Worm (Caenorhabditis elegans): ENCODE results near the gene nspd-2.

Gene nspd-2

DNA sequence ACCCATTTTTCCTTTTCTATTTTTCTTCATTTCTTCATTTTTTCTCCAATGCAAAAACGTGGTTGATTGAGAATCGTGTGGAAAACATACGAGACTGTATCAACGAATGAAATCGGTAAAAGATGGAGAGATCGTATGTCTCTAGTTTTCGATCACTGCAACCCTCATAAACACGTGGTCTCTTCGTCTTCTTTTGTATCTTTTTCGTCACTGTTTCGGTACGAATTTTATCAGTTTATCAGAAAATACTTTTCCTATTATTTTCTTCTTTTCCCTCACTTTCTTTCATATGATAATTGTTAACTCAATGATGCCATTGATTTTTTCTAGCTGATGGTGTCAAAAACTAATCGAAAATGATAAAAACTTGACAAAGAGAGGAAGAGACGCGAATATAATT, 31.8 kb downstream of the nspd-2 start:
- TF ChIP-seq lsl-1 (GFP tag; optimal IDR thresholded peaks at IDR 0.05) (no peak), let-607 (tag; optimal IDR thresholded peaks at IDR 0.05) (peak in 1 of 2 experiments; percentile 8), cebp-1 (GFP tag; IDR thresholded peaks at IDR 0.05) (no peak), cebp-1 (tag; optimal IDR thresholded peaks at IDR 0.05) (peak; percentile 47), sea-2 (GFP tag; IDR thresholded peaks at IDR 0.05) (no peak), lin-54 (GFP tag; optimal IDR thresholded peaks at IDR 0.05) (no peak), zim-3 (tag; optimal IDR thresholded peaks at IDR 0.05) (no peak), lin-35 (GFP tag; optimal IDR thresholded peaks at IDR 0.05) (no peak), egrh-3 (GFP tag; IDR thresholded peaks at IDR 0.05) (no peak), atf-7 (tag; optimal IDR thresholded peaks at IDR 0.05) (peak; percentile 0), Y53F4B.3 (GFP tag; IDR thresholded peaks at IDR 0.05) (no peak), ZK185.1 (tag; optimal IDR thresholded peaks at IDR 0.05; ENCODE audit: poor library complexity, severe bottlenecking) (no peak), ceh-40 (GFP tag; IDR thresholded peaks at IDR 0.05) (no peak), ztf-22 (GFP tag; optimal IDR thresholded peaks at IDR 0.05) (no peak), akir-1 (GFP tag; optimal IDR thresholded peaks at IDR 0.05) (no peak), fkh-3 (tag; optimal IDR thresholded peaks at IDR 0.05) (no peak), mes-4 (tag; optimal IDR thresholded peaks at IDR 0.05) (no peak), ccch-3 (GFP tag; optimal IDR thresholded peaks at IDR 0.05) (no peak), K12H6.12 (tag; optimal IDR thresholded peaks at IDR 0.05) (no peak), lin-40 (tag; optimal IDR thresholded peaks at IDR 0.05) (peak; percentile 52), ztf-18 (tag; optimal IDR thresholded peaks at IDR 0.05) (no peak), B0336.3 (GFP tag; IDR thresholded peaks at IDR 0.05) (no peak), attf-5 (GFP tag; optimal IDR thresholded peaks at IDR 0.05) (peak; percentile 14), T07F8.4 (tag; optimal IDR thresholded peaks at IDR 0.05) (no peak), nfya-1 (tag; optimal IDR thresholded peaks at IDR 0.05; ENCODE audit: borderline replicate concordance, insufficient read depth) (no peak), nhr-80 (tag; optimal IDR thresholded peaks at IDR 0.05) (peak; percentile 89), F22D6.2 (tag; optimal IDR thresholded peaks at IDR 0.05) (no peak)

- TF ChIP-seq madf-10 (tag; optimal IDR thresholded peaks at IDR 0.05), result no peak
- no peak for TF ChIP-seq T26A5.8 (tag; optimal IDR thresholded peaks at IDR 0.05)
- TF ChIP-seq chd-7 (tag; optimal IDR thresholded peaks at IDR 0.05), result no peak
- no peak for TF ChIP-seq ztf-6 (GFP tag; IDR thresholded peaks at IDR 0.05)
- TF ChIP-seq B0019.2 (GFP tag; conservative IDR thresholded peaks at IDR 0.05), result no peak
These were observed 35.1 kb downstream of the nspd-2 start, which contains the start of gene nhr-4 for ce11 chrIV:9878893-9879379. Gene nhr-4 (plus strand): TSS chrIV:9879329.

ce11 chrIV:9884257-9884656, 40.4 kb downstream of the nspd-2 start, which contains the start of the genes prp-18 and mccc-1:
Gene prp-18 (minus strand): TSS chrIV:9884383.
Gene mccc-1 (plus strand): TSS chrIV:9884570.
- peak; percentile 20 for TF ChIP-seq dpl-1 (GFP tag; optimal IDR thresholded peaks at IDR 0.05)
- peak; percentile 89 for TF ChIP-seq mcd-1 (GFP tag; IDR thresholded peaks at IDR 0.05)
- peak; percentile 63 for TF ChIP-seq F23B12.7 (tag; optimal IDR thresholded peaks at IDR 0.05; ENCODE audit: insufficient read depth)
- TF ChIP-seq dpff-1 (tag; optimal IDR thresholded peaks at IDR 0.05), result no peak
- peak; percentile 47; the same call in 1 of the 2 replicates for TF ChIP-seq F33H1.4 (GFP tag; IDR thresholded peaks at IDR 0.05)
- no peak for TF ChIP-seq ekl-4 (GFP tag; IDR thresholded peaks at IDR 0.05)
- no peak for TF ChIP-seq snpc-4 (GFP tag; optimal IDR thresholded peaks at IDR 0.05)
- peak in 2 of 4 experiments; percentile 35 to 44 for TF ChIP-seq snpc-4 (tag; optimal IDR thresholded peaks at IDR 0.05)
- peak; percentile 25 for TF ChIP-seq attf-5 (GFP tag; optimal IDR thresholded peaks at IDR 0.05)
- TF ChIP-seq ccch-3 (GFP tag; optimal IDR thresholded peaks at IDR 0.05), result no peak
- no peak for TF ChIP-seq hmg-20 (GFP tag; IDR thresholded peaks at IDR 0.05)
- peak; percentile 50; the same call in 1 of the 2 replicates for TF ChIP-seq dox-1 (GFP tag; IDR thresholded peaks at IDR 0.05)
- TF ChIP-seq snpc-3.4 (tag; optimal IDR thresholded peaks at IDR 0.05), result peak; percentile 8
- no peak for TF ChIP-seq gei-17 (GFP tag; optimal IDR thresholded peaks at IDR 0.05)
- no peak for TF ChIP-seq Y79H2A.3 (GFP tag; conservative IDR thresholded peaks at IDR 0.05)
- TF ChIP-seq madf-8 (GFP tag; conservative IDR thresholded peaks at IDR 0.05), result no peak
- TF ChIP-seq F49E8.2 (tag; optimal IDR thresholded peaks at IDR 0.05; ENCODE audit: insufficient read depth), result peak; percentile 12
